Worm (Caenorhabditis elegans): ENCODE measurements around the gene ltah-1.2.

- TF ChIP-seq lin-15B (tag; optimal IDR thresholded peaks at IDR 0.05) (no peak), elt-3 (tag; optimal IDR thresholded peaks at IDR 0.05) (no peak), ztf-4 (tag; optimal IDR thresholded peaks at IDR 0.05) (no peak), nhr-67 (tag; optimal IDR thresholded peaks at IDR 0.05) (no peak), ceh-28 (tag; optimal IDR thresholded peaks at IDR 0.05) (no peak), jun-1 (tag; optimal IDR thresholded peaks at IDR 0.05) (no peak), eor-1 (tag; optimal IDR thresholded peaks at IDR 0.05) (no peak), ama-1 (optimal IDR thresholded peaks at IDR 0.05) (no peak), egl-27 (tag; optimal IDR thresholded peaks at IDR 0.05) (no peak), R02D3.7 (tag; optimal IDR thresholded peaks at IDR 0.05) (no peak), nhr-28 (tag; optimal IDR thresholded peaks at IDR 0.05) (no peak), mdl-1 (tag; optimal IDR thresholded peaks at IDR 0.05) (no peak)
Measured at ce11 chrIV:3624597-3624996, 11.7 kb upstream of the ltah-1.2 start, which contains the start of the genes cha-1 and unc-17.
